Fruit fly (Drosophila melanogaster) whole organism, embryonic: ENCODE measurements around the gene Cad88C.

ENCODE experiments used
- C15 ChIP-seq: fragments of 200-800 bp; sonication (Bioruptor generic); IDR thresholded peaks from 3 replicates; pipeline ENCODE4 v1.3.6; 2022; ENCODE audit warnings: missing biosample characterization, missing genetic modification characterization
- CG11093 ChIP-seq: fragments of 200-800 bp; sonication (Bioruptor generic); IDR thresholded peaks from 3 replicates; pipeline ENCODE4 v1.3.6; 2022; ENCODE audit warnings: missing biosample characterization, missing genetic modification characterization
- CG1233 ChIP-seq: fragments of 200-800 bp; sonication (Bioruptor generic); optimal IDR thresholded peaks from 4 replicates; lab custom pipeline; 2018; ENCODE audit warnings: missing biosample characterization, mild to moderate bottlenecking, missing genetic modification characterization
- CG12942 ChIP-seq: fragments of 200-800 bp; sonication (Bioruptor generic); optimal IDR thresholded peaks from 3 replicates; lab custom pipeline; 2016; ENCODE audit warnings: missing biosample characterization, missing genetic modification characterization
- CG14050 ChIP-seq: fragments of 200-800 bp; sonication (Bioruptor generic); IDR thresholded peaks from 3 replicates; pipeline ENCODE4 v1.3.6; 2022; ENCODE audit warnings: missing biosample characterization, missing genetic modification characterization
- CG17829 ChIP-seq: fragments of 200-800 bp; optimal IDR thresholded peaks from 2 replicates; lab custom pipeline; 2019; ENCODE audit warnings: missing biosample characterization, mild to moderate bottlenecking, missing genetic modification characterization, moderate library complexity
- CG18599 ChIP-seq: fragments of 200-800 bp; sonication (Bioruptor generic); optimal IDR thresholded peaks from 3 replicates; lab custom pipeline; 2017; ENCODE audit warnings: missing biosample characterization, missing genetic modification characterization, mild to moderate bottlenecking, moderate library complexity, missing genetic modification reagents
- CG18619 ChIP-seq: fragments of 200-800 bp; sonication (Bioruptor generic); optimal IDR thresholded peaks from 3 replicates; lab custom pipeline; 2017; ENCODE audit warnings: missing biosample characterization, mild to moderate bottlenecking, missing genetic modification characterization
- CG31224 ChIP-seq: fragments of 200-800 bp; sonication (Bioruptor generic); IDR thresholded peaks from 2 replicates; pipeline ENCODE4 v1.3.6; 2022; ENCODE audit warnings: missing biosample characterization, missing genetic modification characterization
- CG32767 ChIP-seq: fragments of 200-800 bp; sonication (Bioruptor generic); IDR thresholded peaks from 2 replicates; pipeline ENCODE4 v1.3.6; 2022; ENCODE audit warnings: missing biosample characterization, missing genetic modification characterization
- CG3726 ChIP-seq: fragments of 200-800 bp; sonication (Bioruptor generic); IDR thresholded peaks from 3 replicates; pipeline ENCODE4, ENCODE4 v1.3.6; 2022; ENCODE audit warnings: missing biosample characterization, missing genetic modification characterization
- CG4820 ChIP-seq: fragments of 200-800 bp; sonication (Bioruptor generic); optimal IDR thresholded peaks from 3 replicates; lab custom pipeline; 2016; ENCODE audit warnings: missing biosample characterization, missing genetic modification characterization
- CG7987 ChIP-seq: fragments of 200-800 bp; sonication (Bioruptor generic); optimal IDR thresholded peaks from 2 replicates; lab custom pipeline; 2018; ENCODE audit warnings: missing biosample characterization, mild to moderate bottlenecking, missing genetic modification characterization, moderate library complexity
- CG8944 ChIP-seq: fragments of 200-800 bp; sonication (Bioruptor generic); optimal IDR thresholded peaks from 3 replicates; lab custom pipeline; 2016; ENCODE audit warnings: missing biosample characterization, missing genetic modification characterization
- CG9215 ChIP-seq: fragments of 200-800 bp; sonication (Bioruptor generic); IDR thresholded peaks from 2 replicates; pipeline ENCODE4 v1.3.6; 2022; ENCODE audit warnings: missing biosample characterization, missing genetic modification characterization
- CG9609 ChIP-seq: fragments of 200-800 bp; sonication (Bioruptor generic); optimal IDR thresholded peaks from 3 replicates; lab custom pipeline; 2016; ENCODE audit warnings: missing biosample characterization, missing genetic modification characterization
- CG9797 ChIP-seq: fragments of 200-800 bp; sonication (Bioruptor generic); optimal IDR thresholded peaks from 3 replicates; lab custom pipeline; 2018; ENCODE audit warnings: missing biosample characterization, mild to moderate bottlenecking, missing genetic modification characterization
- CG9817 ChIP-seq: fragments of 200-800 bp; sonication (Bioruptor generic); optimal IDR thresholded peaks from 2 replicates; lab custom pipeline; 2018; ENCODE audit warnings: missing biosample characterization, mild to moderate bottlenecking, missing genetic modification characterization, moderate library complexity
- E2f2 ChIP-seq: fragments of 200-800 bp; sonication (Bioruptor generic); IDR thresholded peaks from 2 replicates; pipeline ENCODE4 v1.3.6; 2022; ENCODE audit warnings: missing biosample characterization, missing genetic modification characterization
- ERR ChIP-seq: fragments of 200-800 bp; sonication (Bioruptor generic); optimal IDR thresholded peaks from 2 replicates; lab custom pipeline; 2016; ENCODE audit warnings: missing biosample characterization, missing genetic modification characterization
- GATAe ChIP-seq: fragments of 200-800 bp; sonication (Bioruptor generic); conservative IDR thresholded peaks from 2 replicates; pipeline ENCODE4 v1.3.6; 2022; ENCODE audit warnings: missing biosample characterization, missing genetic modification characterization
- HLH4C ChIP-seq: fragments of 200-800 bp; sonication (Bioruptor generic); IDR thresholded peaks from 3 replicates; pipeline ENCODE4 v1.3.6; 2022; ENCODE audit warnings: missing biosample characterization, missing genetic modification characterization; ENCODE audit not compliant: partially characterized antibody
- HLHmδ ChIP-seq: fragments of 200-800 bp; sonication (Bioruptor generic); optimal IDR thresholded peaks from 2 replicates; lab custom pipeline; 2018; ENCODE audit warnings: missing biosample characterization, mild to moderate bottlenecking, missing genetic modification characterization, moderate library complexity
- Lim3 ChIP-seq: fragments of 200-800 bp; sonication (Bioruptor generic); IDR thresholded peaks from 2 replicates; pipeline ENCODE4 v1.3.6; 2022; ENCODE audit warnings: missing biosample characterization, missing genetic modification characterization
- Lpt ChIP-seq: fragments of >200 bp; optimal IDR thresholded peaks from 2 replicates; lab custom pipeline; 2018; ENCODE audit warnings: missing biosample characterization, missing genetic modification characterization
- Mad ChIP-seq: fragments of 200-800 bp; sonication (Bioruptor generic); optimal IDR thresholded peaks from 2 replicates; lab custom pipeline; 2016; ENCODE audit warnings: missing biosample characterization, missing genetic modification characterization
- Nf-YA ChIP-seq: fragments of 200-800 bp; sonication (Bioruptor generic); IDR thresholded peaks from 2 replicates; pipeline ENCODE4 v1.3.6; 2022; ENCODE audit warnings: missing biosample characterization, missing genetic modification characterization
- Oaz ChIP-seq: fragments of 200-800 bp; sonication (Bioruptor generic); IDR thresholded peaks from 2 replicates; pipeline ENCODE4 v1.3.6; 2022; ENCODE audit warnings: missing biosample characterization, missing genetic modification characterization
- amos ChIP-seq: fragments of 200-800 bp; sonication (Bioruptor generic); IDR thresholded peaks from 2 replicates; pipeline ENCODE4 v1.3.6; 2022; ENCODE audit warnings: missing biosample characterization, missing genetic modification characterization; ENCODE audit not compliant: partially characterized antibody
- bcd ChIP-seq: fragments of 200-800 bp; sonication (Bioruptor generic); optimal IDR thresholded peaks from 2 replicates; lab custom pipeline; 2017; ENCODE audit warnings: missing biosample characterization, mild to moderate bottlenecking, missing genetic modification characterization
- btn ChIP-seq: fragments of 200-800 bp; sonication (Bioruptor generic); optimal IDR thresholded peaks from 2 replicates; lab custom pipeline; 2016; ENCODE audit warnings: missing biosample characterization, missing genetic modification characterization
- cato ChIP-seq: fragments of 200-800 bp; sonication (Bioruptor generic); optimal IDR thresholded peaks from 2 replicates; lab custom pipeline; 2016; ENCODE audit warnings: missing biosample characterization, missing genetic modification characterization, borderline replicate concordance
- crc ChIP-seq: fragments of 200-800 bp; sonication (Bioruptor generic); optimal IDR thresholded peaks from 2 replicates; lab custom pipeline; 2016; ENCODE audit warnings: missing biosample characterization, missing genetic modification characterization
- croc ChIP-seq: fragments of 200-800 bp; sonication (Bioruptor generic); conservative IDR thresholded peaks from 3 replicates; pipeline ENCODE4 v1.3.6; 2022; ENCODE audit warnings: missing biosample characterization, missing genetic modification characterization
- dan ChIP-seq: fragments of 200-800 bp; sonication (Bioruptor generic); IDR thresholded peaks from 2 replicates; pipeline ENCODE4 v1.3.6; 2022; ENCODE audit warnings: missing biosample characterization, missing genetic modification characterization
- gsb-n ChIP-seq: fragments of 200-800 bp; sonication (Bioruptor generic); optimal IDR thresholded peaks from 3 replicates; lab custom pipeline; 2018; ENCODE audit warnings: missing biosample characterization, mild to moderate bottlenecking, missing genetic modification characterization
- hb ChIP-seq: fragments of 200-800 bp; sonication (Bioruptor generic); IDR thresholded peaks from 3 replicates; pipeline ENCODE4 v1.3.6; 2022; ENCODE audit warnings: missing biosample characterization, missing genetic modification characterization; ENCODE audit not compliant: partially characterized antibody
- jigr1 ChIP-seq: fragments of 200-800 bp; sonication (Bioruptor generic); IDR thresholded peaks from 3 replicates; pipeline ENCODE4 v1.3.6; 2022; ENCODE audit warnings: missing biosample characterization, missing genetic modification characterization
- jing ChIP-seq: fragments of 200-800 bp; sonication (Bioruptor generic); optimal IDR thresholded peaks from 2 replicates; lab custom pipeline; 2018; ENCODE audit warnings: missing biosample characterization, mild to moderate bottlenecking, missing genetic modification characterization
- mam ChIP-seq: fragments of 200-800 bp; sonication (Bioruptor generic); optimal IDR thresholded peaks from 3 replicates; lab custom pipeline; 2016; ENCODE audit warnings: missing biosample characterization, missing genetic modification characterization
- pho ChIP-seq: fragments of 200-800 bp; sonication (Bioruptor generic); optimal IDR thresholded peaks from 2 replicates; lab custom pipeline; 2016; ENCODE audit warnings: missing biosample characterization, missing genetic modification characterization
- phol ChIP-seq: fragments of 200-800 bp; sonication (Bioruptor generic); optimal IDR thresholded peaks from 3 replicates; lab custom pipeline; 2018; ENCODE audit warnings: missing biosample characterization, mild to moderate bottlenecking, missing genetic modification characterization, moderate library complexity
- run ChIP-seq: fragments of 200-800 bp; sonication (Bioruptor generic); optimal IDR thresholded peaks from 3 replicates; lab custom pipeline; 2018; ENCODE audit warnings: missing biosample characterization, mild to moderate bottlenecking, missing genetic modification characterization
- sim ChIP-seq: fragments of 200-800 bp; sonication (Bioruptor generic); IDR thresholded peaks from 2 replicates; pipeline ENCODE4 v1.3.6; 2022; ENCODE audit warnings: missing biosample characterization, missing genetic modification characterization
- sna ChIP-seq: fragments of 200-800 bp; sonication (Bioruptor generic); IDR thresholded peaks from 2 replicates; pipeline ENCODE4 v1.3.6; 2022; ENCODE audit warnings: missing biosample characterization, missing genetic modification characterization; ENCODE audit not compliant: partially characterized antibody
- sqz ChIP-seq: fragments of 200-800 bp; sonication (Bioruptor generic); optimal IDR thresholded peaks from 3 replicates; lab custom pipeline; 2018; ENCODE audit warnings: missing biosample characterization, mild to moderate bottlenecking, missing genetic modification characterization
- sug ChIP-seq: fragments of 200-800 bp; optimal IDR thresholded peaks from 2 replicates; lab custom pipeline; 2019; ENCODE audit warnings: missing biosample characterization, mild to moderate bottlenecking, missing genetic modification characterization, moderate library complexity
- tll ChIP-seq, 2 experiments: fragments of 200-800 bp in 1 of 2; fragments of >200 bp in 1 of 2; sonication (Bioruptor generic) in 1 of 2; optimal IDR thresholded peaks; 2 replicates each; lab custom pipeline; 2017 to 2019; ENCODE audit warnings: missing biosample characterization in 2 of 2, missing genetic modification characterization in 2 of 2, mild to moderate bottlenecking in 1 of 2, moderate library complexity in 1 of 2

The Cad88C gene

dm6 chr3R:14654976-14655896, 25.0 kb downstream of the Cad88C start (continued):
- TF ChIP-seq pho = peak; percentile 90
- peak; percentile 88 for TF ChIP-seq CG11093 (GFP tag; lab: Robert Waterston, UW)
- peak; percentile 89 for TF ChIP-seq CG9609 (GFP tag; lab: Kevin White, UChicago)
- TF ChIP-seq dan = no peak; the same call in 1 of the 2 replicates
- peak; percentile 89 for TF ChIP-seq CG32767 (GFP tag; lab: Robert Waterston, UW)
- peak; percentile 82; the same call in 1 of the 3 replicates for TF ChIP-seq CG3726 (GFP tag; lab: Robert Waterston, UW)
- TF ChIP-seq Mad (GFP tag; lab: Kevin White, UChicago) = peak; percentile 89
- TF ChIP-seq GATAe (GFP tag; lab: Robert Waterston, UW) = no peak; the same call in 1 of the 2 replicates
- peak; percentile 88 for TF ChIP-seq CG4820 (GFP tag; lab: Kevin White, UChicago)
- TF ChIP-seq sna = no peak; the same call in 1 of the 2 replicates
- TF ChIP-seq gsb-n (tag; lab: Kevin White, UChicago) = peak; percentile 92
- TF ChIP-seq CG18619 (GFP tag; lab: Kevin White, UChicago) = peak; percentile 95
- peak; percentile 99 for TF ChIP-seq phol (tag; lab: Kevin White, UChicago)
- peak; percentile 80 for TF ChIP-seq croc (GFP tag; lab: Robert Waterston, UW)
- peak; percentile 67; the same call in 1 of the 3 replicates for TF ChIP-seq jigr1
- peak; percentile 84 for TF ChIP-seq Nf-YA (GFP tag; lab: Robert Waterston, UW)
- peak; percentile 97 for TF ChIP-seq CG18599
- peak; percentile 91 for TF ChIP-seq mam (GFP tag; lab: Kevin White, UChicago)
- no peak for TF ChIP-seq hb (GFP tag; lab: Robert Waterston, UW)
- peak; percentile 59; the same call in 1 of the 3 replicates for TF ChIP-seq C15 (GFP tag; lab: Robert Waterston, UW)
- TF ChIP-seq cato = peak; percentile 88
- peak; percentile 87 for TF ChIP-seq CG31224 (GFP tag; lab: Robert Waterston, UW)
- peak; percentile 89 for TF ChIP-seq CG14050 (GFP tag; lab: Robert Waterston, UW)
- TF ChIP-seq Lim3 (GFP tag; lab: Robert Waterston, UW) = peak; percentile 44; the same call in 1 of the 2 replicates
- TF ChIP-seq CG8944 (GFP tag; lab: Kevin White, UChicago) = peak; percentile 91
- peak; percentile 89 for TF ChIP-seq sim
- peak; percentile 79 for TF ChIP-seq ERR (GFP tag; lab: Kevin White, UChicago)
- peak in 1 of 2 experiments; percentile 34 for TF ChIP-seq tll (GFP tag; optimal IDR thresholded peaks at IDR 0.05; lab: Kevin White, UChicago)
- TF ChIP-seq CG17829 (tag; lab: Kevin White, UChicago) = peak; percentile 95
- TF ChIP-seq jing (GFP tag; lab: Kevin White, UChicago) = peak; percentile 75
- peak; percentile 64 for TF ChIP-seq btn (GFP tag; lab: Kevin White, UChicago)
- peak; percentile 49 for TF ChIP-seq HLHmδ (GFP tag; lab: Kevin White, UChicago)
- TF ChIP-seq CG1233 (GFP tag; lab: Kevin White, UChicago) = peak; percentile 92
- TF ChIP-seq CG9215 (GFP tag; lab: Robert Waterston, UW) = peak; percentile 81
- peak; percentile 86 for TF ChIP-seq crc (GFP tag; lab: Kevin White, UChicago)
- peak; percentile 27 for TF ChIP-seq CG9797 (GFP tag; lab: Kevin White, UChicago)
- peak; percentile 96 for TF ChIP-seq sqz (GFP tag; lab: Kevin White, UChicago)
- TF ChIP-seq E2f2 = peak; percentile 75
- TF ChIP-seq CG12942 = peak; percentile 84
- peak; percentile 49; the same call in 2 of the 3 replicates for TF ChIP-seq HLH4C (GFP tag; lab: Robert Waterston, UW)
- TF ChIP-seq amos (GFP tag; lab: Robert Waterston, UW) = peak; percentile 71
- TF ChIP-seq bcd (GFP tag; lab: Kevin White, UChicago) = peak; percentile 93
- TF ChIP-seq CG7987 (GFP tag; lab: Kevin White, UChicago) = peak; percentile 75
- peak; percentile 84 for TF ChIP-seq Oaz (GFP tag; lab: Robert Waterston, UW)
- no peak for TF ChIP-seq Lpt
- TF ChIP-seq sug (tag; lab: Kevin White, UChicago) = peak; percentile 93
- TF ChIP-seq CG9817 (tag; lab: Kevin White, UChicago) = peak; percentile 94
- peak; percentile 89 for TF ChIP-seq run (tag; lab: Kevin White, UChicago)
